Fruit fly (Drosophila melanogaster) whole organism, embryonic: ENCODE results near the gene cdi.

ENCODE experiments used
- CG10979 ChIP-seq: fragments of 200-800 bp; sonication (Bioruptor generic); optimal IDR thresholded peaks from 2 replicates; lab custom pipeline; 2018; ENCODE audit warnings: missing biosample characterization, mild to moderate bottlenecking, missing genetic modification characterization, moderate library complexity
- CG11696 ChIP-seq: fragments of 200-800 bp; sonication (Bioruptor generic); IDR thresholded peaks from 2 replicates; pipeline ENCODE4 v1.3.6; 2022; ENCODE audit warnings: missing biosample characterization, missing genetic modification characterization
- CG9932 ChIP-seq: fragments of 200-800 bp; sonication (Bioruptor generic); IDR thresholded peaks from 2 replicates; pipeline ENCODE4 v1.3.6; 2022; ENCODE audit warnings: missing biosample characterization, missing genetic modification characterization
- Mad ChIP-seq: fragments of 200-800 bp; sonication (Bioruptor generic); optimal IDR thresholded peaks from 2 replicates; lab custom pipeline; 2016; ENCODE audit warnings: missing biosample characterization, missing genetic modification characterization
- ato ChIP-seq: fragments of 200-800 bp; sonication (Bioruptor generic); IDR thresholded peaks from 2 replicates; pipeline ENCODE4 v1.3.6; 2022; ENCODE audit warnings: missing biosample characterization, missing genetic modification characterization; ENCODE audit not compliant: partially characterized antibody
- chif ChIP-seq, 2 experiments: fragments of 200-800 bp; sonication (Bioruptor generic); optimal IDR thresholded peaks; 3 replicates each; lab custom pipeline; 2016; ENCODE audit warnings: missing biosample characterization in 2 of 2, missing genetic modification characterization in 2 of 2
- danr ChIP-seq: fragments of 200-800 bp; sonication (Bioruptor generic); IDR thresholded peaks from 2 replicates; pipeline ENCODE4 v1.3.6; 2022; ENCODE audit warnings: missing biosample characterization, missing genetic modification characterization
- ewg ChIP-seq: fragments of 200-800 bp; sonication (Bioruptor generic); optimal IDR thresholded peaks from 3 replicates; lab custom pipeline; 2017; ENCODE audit warnings: mild to moderate bottlenecking, missing biosample characterization, missing genetic modification reagents, missing genetic modification characterization
- fd96Cb ChIP-seq: fragments of 200-800 bp; sonication (Bioruptor generic); optimal IDR thresholded peaks from 2 replicates; lab custom pipeline; 2018; ENCODE audit warnings: missing biosample characterization, mild to moderate bottlenecking, missing genetic modification characterization, moderate library complexity
- ftz-f1 ChIP-seq: fragments of 200-800 bp; sonication (Bioruptor generic); optimal IDR thresholded peaks from 2 replicates; lab custom pipeline; 2016; ENCODE audit warnings: missing biosample characterization, missing genetic modification characterization
- slou ChIP-seq: fragments of 200-800 bp; sonication (Bioruptor generic); optimal IDR thresholded peaks from 3 replicates; lab custom pipeline; 2016; ENCODE audit warnings: missing biosample characterization, missing genetic modification characterization

DNA sequence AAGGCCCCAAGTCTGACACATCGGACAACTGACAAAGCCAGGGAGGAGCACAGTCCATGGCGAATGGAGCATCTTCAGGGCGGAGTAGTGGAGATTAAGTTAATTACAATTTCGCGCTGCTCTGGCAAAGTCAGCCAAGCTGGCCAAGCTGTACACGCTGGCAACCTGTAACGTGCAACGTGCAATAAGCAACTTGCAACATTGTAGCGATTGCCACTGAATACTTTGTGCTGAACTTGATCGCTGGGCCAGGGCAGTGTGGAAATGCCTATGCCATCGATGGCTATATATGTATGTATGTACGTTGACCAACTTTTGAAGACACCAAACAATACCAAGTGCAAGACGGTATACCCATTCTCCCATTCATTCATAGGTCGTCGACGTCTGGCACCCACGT lies 16.2 kb downstream of the cdi start:
- TF ChIP-seq Mad (GFP tag; lab: Kevin White, UChicago) (no peak), slou (GFP tag; lab: Kevin White, UChicago) (no peak), CG9932 (no peak), danr (GFP tag; lab: Robert Waterston, UW) (no peak), ftz-f1 (GFP tag; lab: Kevin White, UChicago) (no peak), chif (GFP tag; optimal IDR thresholded peaks at IDR 0.05; lab: Kevin White, UChicago) (no peak), CG10979 (tag; lab: Kevin White, UChicago) (no peak), CG11696 (GFP tag; lab: Robert Waterston, UW) (no peak), fd96Cb (tag; lab: Kevin White, UChicago) (no peak), ato (GFP tag; lab: Robert Waterston, UW) (no peak), ewg (no peak)
